Worm (Caenorhabditis elegans) whole organism, L3 larva: ENCODE measurements around the gene R02F11.12.

Experiments used
- R02D3.7 ChIP-seq: fragments of 150-350 bp; optimal IDR thresholded peaks from 2 replicates; lab custom pipeline; 2014; ENCODE audit warnings: missing biosample characterization, missing genetic modification characterization
- ama-1 ChIP-seq: fragments of 150-350 bp; optimal IDR thresholded peaks from 2 replicates; lab custom pipeline; 2018
- ceh-9 ChIP-seq: sonication (generic microtip); optimal IDR thresholded peaks from 2 replicates; lab custom pipeline; 2018; ENCODE audit warnings: missing biosample characterization, missing genetic modification characterization
- elt-1 ChIP-seq: fragments of 150-350 bp; optimal IDR thresholded peaks from 2 replicates; lab custom pipeline; 2014; ENCODE audit warnings: missing biosample characterization, missing genetic modification characterization
- elt-2 ChIP-seq: sonication (generic microtip); optimal IDR thresholded peaks from 2 replicates; lab custom pipeline; 2016; ENCODE audit warnings: missing genetic modification reagents, mild to moderate bottlenecking, missing genetic modification characterization, missing compliant biosample characterization
- elt-3 ChIP-seq, 3 experiments: fragments of 150-350 bp in 1 of 3; sonication (generic microtip) in 2 of 3; optimal IDR thresholded peaks; 2 replicates in 2 of 3; 4 replicates in 1 of 3; lab custom pipeline; 2014 to 2017; ENCODE audit warnings: missing biosample characterization in 3 of 3, missing genetic modification characterization in 3 of 3
- eor-1 ChIP-seq, 2 experiments: fragments of 150-350 bp; optimal IDR thresholded peaks; 2 replicates each; lab custom pipeline; 2014 to 2018; ENCODE audit warnings: missing biosample characterization in 2 of 2, missing genetic modification characterization in 2 of 2
- fkh-10 ChIP-seq: sonication (generic microtip); optimal IDR thresholded peaks from 2 replicates; lab custom pipeline; 2017; ENCODE audit warnings: missing biosample characterization, missing genetic modification reagents, missing genetic modification characterization
- jun-1 ChIP-seq: fragments of 150-350 bp; optimal IDR thresholded peaks from 2 replicates; lab custom pipeline; 2014; ENCODE audit warnings: missing biosample characterization, missing genetic modification reagents, missing genetic modification characterization
- nhr-12 ChIP-seq: fragments of 150-350 bp; optimal IDR thresholded peaks from 2 replicates; lab custom pipeline; 2014; ENCODE audit warnings: missing biosample characterization, missing genetic modification characterization
- nhr-237 ChIP-seq: fragments of 150-350 bp; optimal IDR thresholded peaks from 2 replicates; lab custom pipeline; 2014; ENCODE audit warnings: missing biosample characterization, missing genetic modification characterization
- nhr-77 ChIP-seq: fragments of 150-350 bp; optimal IDR thresholded peaks from 2 replicates; lab custom pipeline; 2014; ENCODE audit warnings: missing biosample characterization, missing genetic modification characterization
- unc-62 ChIP-seq: fragments of 150-350 bp; sonication (generic microtip); optimal IDR thresholded peaks from 4 replicates; lab custom pipeline; 2014; ENCODE audit warnings: missing biosample characterization, missing genetic modification reagents, missing genetic modification characterization
- ztf-4 ChIP-seq: fragments of 150-350 bp; optimal IDR thresholded peaks from 2 replicates; lab custom pipeline; 2014; ENCODE audit warnings: missing biosample characterization, missing genetic modification characterization

- TF ChIP-seq nhr-77 (tag; lab: Kevin White, UChicago) (no peak), eor-1 (tag; optimal IDR thresholded peaks at IDR 0.05; lab: Kevin White, UChicago) (no peak), fkh-10 (no peak), jun-1 (tag; lab: Kevin White, UChicago) (no peak), elt-3 (tag; optimal IDR thresholded peaks at IDR 0.05; lab: Kevin White, UChicago) (no peak), unc-62 (no peak), ceh-9 (tag; lab: Kevin White, UChicago) (no peak), nhr-237 (tag; lab: Kevin White, UChicago) (no peak), R02D3.7 (no peak), elt-2 (no peak), nhr-12 (tag; lab: Kevin White, UChicago) (no peak), elt-1 (tag; lab: Kevin White, UChicago) (no peak), ztf-4 (tag; lab: Kevin White, UChicago) (no peak), ama-1 (lab: Kevin White, UChicago) (no peak)
Observed at ce11 chrV:4806859-4807258, 16.4 kb downstream of the R02F11.12 start.
